Fruit fly (Drosophila melanogaster) whole organism, embryonic: ENCODE data around the gene CG31807.

ENCODE experiments used
- Abd-B ChIP-seq: fragments of 200-800 bp; sonication (Bioruptor generic); optimal IDR thresholded peaks from 2 replicates; lab custom pipeline; 2018; ENCODE audit warnings: missing biosample characterization, mild to moderate bottlenecking, missing genetic modification characterization, moderate library complexity
- Aef1 ChIP-seq: fragments of 200-800 bp; sonication (Bioruptor generic); IDR thresholded peaks from 3 replicates; pipeline ENCODE4 v1.3.6; 2022; ENCODE audit warnings: missing biosample characterization, missing genetic modification characterization
- BtbVII ChIP-seq: fragments of 200-800 bp; sonication (Bioruptor generic); optimal IDR thresholded peaks from 3 replicates; lab custom pipeline; 2017; ENCODE audit warnings: missing biosample characterization, mild to moderate bottlenecking, missing genetic modification characterization
- CG10209 ChIP-seq: fragments of 200-800 bp; sonication (Bioruptor generic); optimal IDR thresholded peaks from 3 replicates; lab custom pipeline; 2017; ENCODE audit warnings: missing biosample characterization, mild to moderate bottlenecking, missing genetic modification characterization, missing genetic modification reagents
- CG10979 ChIP-seq: fragments of 200-800 bp; sonication (Bioruptor generic); optimal IDR thresholded peaks from 2 replicates; lab custom pipeline; 2018; ENCODE audit warnings: missing biosample characterization, mild to moderate bottlenecking, missing genetic modification characterization, moderate library complexity
- CG13775 ChIP-seq: fragments of 200-800 bp; sonication (Bioruptor generic); optimal IDR thresholded peaks from 3 replicates; lab custom pipeline; 2017; ENCODE audit warnings: missing biosample characterization, mild to moderate bottlenecking, missing genetic modification characterization
- CG14014 ChIP-seq: fragments of 200-800 bp; sonication (Bioruptor generic); IDR thresholded peaks from 2 replicates; pipeline ENCODE4 v1.3.6; 2022; ENCODE audit warnings: missing biosample characterization, missing genetic modification characterization
- CG14965 ChIP-seq: fragments of 200-800 bp; sonication (Bioruptor generic); optimal IDR thresholded peaks from 2 replicates; lab custom pipeline; 2016; ENCODE audit warnings: missing biosample characterization, missing genetic modification characterization, borderline replicate concordance
- CG1529 ChIP-seq: fragments of 200-800 bp; sonication (Bioruptor generic); optimal IDR thresholded peaks from 3 replicates; lab custom pipeline; 2018; ENCODE audit warnings: missing biosample characterization, missing genetic modification characterization
- CG16863 ChIP-seq: fragments of 200-800 bp; sonication (Bioruptor generic); optimal IDR thresholded peaks from 3 replicates; lab custom pipeline; 2016; ENCODE audit warnings: missing biosample characterization, missing genetic modification characterization
- CG17359 ChIP-seq: fragments of 200-800 bp; sonication (Bioruptor generic); optimal IDR thresholded peaks from 3 replicates; lab custom pipeline; 2018; ENCODE audit warnings: missing biosample characterization, mild to moderate bottlenecking, missing genetic modification characterization, moderate library complexity
- CG17385 ChIP-seq: fragments of 200-800 bp; sonication (Bioruptor generic); optimal IDR thresholded peaks from 3 replicates; lab custom pipeline; 2018; ENCODE audit warnings: missing biosample characterization, mild to moderate bottlenecking, missing genetic modification characterization
- CG17612 ChIP-seq: fragments of 200-800 bp; sonication (Bioruptor generic); IDR thresholded peaks from 2 replicates; pipeline ENCODE4 v1.3.6; 2022; ENCODE audit warnings: missing biosample characterization, missing genetic modification characterization
- CG17912 ChIP-seq: fragments of 200-800 bp; sonication (Bioruptor generic); optimal IDR thresholded peaks from 2 replicates; lab custom pipeline; 2018; ENCODE audit warnings: missing biosample characterization, mild to moderate bottlenecking, missing genetic modification characterization
- CG1792 ChIP-seq: fragments of 200-800 bp; sonication (Bioruptor generic); optimal IDR thresholded peaks from 2 replicates; lab custom pipeline; 2016; ENCODE audit warnings: missing biosample characterization, missing genetic modification characterization
- CG2202 ChIP-seq: fragments of 200-800 bp; sonication (Bioruptor generic); optimal IDR thresholded peaks from 2 replicates; lab custom pipeline; 2018; ENCODE audit warnings: missing biosample characterization, mild to moderate bottlenecking, missing genetic modification characterization
- CG3065 ChIP-seq: fragments of 200-800 bp; sonication (Bioruptor generic); optimal IDR thresholded peaks from 2 replicates; lab custom pipeline; 2016; ENCODE audit warnings: missing biosample characterization, missing genetic modification characterization
- CG31388 ChIP-seq: fragments of 200-800 bp; sonication (Bioruptor generic); optimal IDR thresholded peaks from 2 replicates; lab custom pipeline; 2016; ENCODE audit warnings: missing biosample characterization, missing genetic modification characterization
- CG31441 ChIP-seq: fragments of 200-800 bp; sonication (Bioruptor generic); IDR thresholded peaks from 2 replicates; pipeline ENCODE4 v1.3.6; 2022; ENCODE audit warnings: missing biosample characterization, missing genetic modification characterization
- CG4730 ChIP-seq: fragments of 200-800 bp; sonication (Bioruptor generic); IDR thresholded peaks from 2 replicates; pipeline ENCODE4 v1.3.6; 2022; ENCODE audit warnings: missing biosample characterization, missing genetic modification characterization
- CG7556 ChIP-seq: fragments of 200-800 bp; sonication (Bioruptor generic); optimal IDR thresholded peaks from 2 replicates; lab custom pipeline; 2017; ENCODE audit warnings: missing biosample characterization, mild to moderate bottlenecking, missing genetic modification characterization
- CG7786 ChIP-seq: fragments of 200-800 bp; sonication (Bioruptor generic); optimal IDR thresholded peaks from 2 replicates; lab custom pipeline; 2016; ENCODE audit warnings: missing biosample characterization, missing genetic modification characterization
- Dek ChIP-seq: fragments of 200-800 bp; sonication (Bioruptor generic); optimal IDR thresholded peaks from 3 replicates; lab custom pipeline; 2019; ENCODE audit warnings: missing biosample characterization, mild to moderate bottlenecking, missing genetic modification characterization, moderate library complexity
- Ets65A ChIP-seq: fragments of 200-800 bp; sonication (Bioruptor generic); peaks from one replicate; lab custom pipeline; 2016; ENCODE audit warnings: missing biosample characterization, missing genetic modification characterization
- Fer3 ChIP-seq: fragments of 200-800 bp; sonication (Bioruptor generic); optimal IDR thresholded peaks from 2 replicates; lab custom pipeline; 2018; ENCODE audit warnings: missing biosample characterization, mild to moderate bottlenecking, missing genetic modification characterization, moderate library complexity
- Hey ChIP-seq: fragments of 200-800 bp; sonication (Bioruptor generic); optimal IDR thresholded peaks from 3 replicates; lab custom pipeline; 2018; ENCODE audit warnings: missing biosample characterization, mild to moderate bottlenecking, missing genetic modification characterization
- Hmr ChIP-seq: fragments of 200-800 bp; sonication (Bioruptor generic); optimal IDR thresholded peaks from 3 replicates; lab custom pipeline; 2017; ENCODE audit warnings: mild to moderate bottlenecking, missing biosample characterization, missing genetic modification reagents, missing genetic modification characterization
- Lhr ChIP-seq: fragments of 200-800 bp; sonication (Bioruptor generic); optimal IDR thresholded peaks from 3 replicates; lab custom pipeline; 2017; ENCODE audit warnings: mild to moderate bottlenecking, missing biosample characterization, missing genetic modification reagents, missing genetic modification characterization
- Lim3 ChIP-seq: fragments of 200-800 bp; sonication (Bioruptor generic); IDR thresholded peaks from 2 replicates; pipeline ENCODE4 v1.3.6; 2022; ENCODE audit warnings: missing biosample characterization, missing genetic modification characterization
- Nf-YB ChIP-seq: fragments of 200-800 bp; sonication (Bioruptor generic); optimal IDR thresholded peaks from 3 replicates; lab custom pipeline; 2019; ENCODE audit warnings: missing biosample characterization, mild to moderate bottlenecking, missing genetic modification characterization, moderate library complexity
- Pdp1 ChIP-seq, 2 experiments: fragments of 200-800 bp; sonication (Bioruptor generic); optimal IDR thresholded peaks; 3 replicates each; lab custom pipeline; 2016; ENCODE audit warnings: missing biosample characterization in 2 of 2, missing genetic modification characterization in 2 of 2, mild to moderate bottlenecking in 1 of 2, moderate library complexity in 1 of 2
- TFAM ChIP-seq: fragments of 200-800 bp; sonication (Bioruptor generic); optimal IDR thresholded peaks from 2 replicates; lab custom pipeline; 2017; ENCODE audit warnings: missing biosample characterization, missing genetic modification characterization, inconsistent platforms
- Usf ChIP-seq: fragments of 200-800 bp; sonication (Bioruptor generic); optimal IDR thresholded peaks from 2 replicates; lab custom pipeline; 2017; ENCODE audit warnings: missing genotype, missing biosample characterization, missing genetic modification characterization
- ash1 ChIP-seq: fragments of 200-800 bp; sonication (Bioruptor generic); optimal IDR thresholded peaks from 2 replicates; lab custom pipeline; 2018; ENCODE audit warnings: missing biosample characterization, mild to moderate bottlenecking, missing genetic modification characterization
- bab2 ChIP-seq: fragments of 200-800 bp; sonication (Bioruptor generic); optimal IDR thresholded peaks from 2 replicates; lab custom pipeline; 2016; ENCODE audit warnings: missing biosample characterization, missing genetic modification characterization
- bowl ChIP-seq: fragments of 200-800 bp; sonication (Bioruptor generic); IDR thresholded peaks from 2 replicates; pipeline ENCODE4 v1.3.6; 2022; ENCODE audit warnings: missing biosample characterization, missing genetic modification characterization
- caup ChIP-seq: fragments of 200-800 bp; sonication (Bioruptor generic); optimal IDR thresholded peaks from 3 replicates; lab custom pipeline; 2017; ENCODE audit warnings: missing biosample characterization, mild to moderate bottlenecking, missing genetic modification characterization, moderate library complexity; ENCODE audit not compliant: severe bottlenecking
- ci ChIP-seq: fragments of 200-800 bp; sonication (Bioruptor generic); IDR thresholded peaks from 3 replicates; pipeline ENCODE4 v1.3.6; 2022; ENCODE audit warnings: missing biosample characterization, missing genetic modification characterization
- corto ChIP-seq: fragments of 200-800 bp; sonication (Bioruptor generic); optimal IDR thresholded peaks from 2 replicates; lab custom pipeline; 2016; ENCODE audit warnings: missing biosample characterization, mild to moderate bottlenecking, missing genetic modification characterization, moderate library complexity
- emc ChIP-seq: fragments of 200-800 bp; sonication (Bioruptor generic); optimal IDR thresholded peaks from 2 replicates; lab custom pipeline; 2016; ENCODE audit warnings: missing biosample characterization, missing genetic modification characterization
- grn ChIP-seq: fragments of 200-800 bp; sonication (Bioruptor generic); optimal IDR thresholded peaks from 3 replicates; lab custom pipeline; 2017; ENCODE audit warnings: missing biosample characterization, missing genetic modification characterization
- ind ChIP-seq: fragments of 200-800 bp; sonication (Bioruptor generic); optimal IDR thresholded peaks from 3 replicates; lab custom pipeline; 2016; ENCODE audit warnings: missing biosample characterization, missing genetic modification characterization
- insv ChIP-seq, 2 experiments: fragments of 200-800 bp; sonication (Bioruptor generic); optimal IDR thresholded peaks; 3 replicates each; lab custom pipeline; 2016 to 2018; ENCODE audit warnings: missing biosample characterization in 2 of 2, missing genetic modification characterization in 2 of 2
- sqz ChIP-seq: fragments of 200-800 bp; sonication (Bioruptor generic); optimal IDR thresholded peaks from 3 replicates; lab custom pipeline; 2018; ENCODE audit warnings: missing biosample characterization, mild to moderate bottlenecking, missing genetic modification characterization
- tin ChIP-seq: fragments of 200-800 bp; sonication (Bioruptor generic); optimal IDR thresholded peaks from 3 replicates; lab custom pipeline; 2016; ENCODE audit warnings: missing biosample characterization, missing genetic modification characterization
- tll ChIP-seq, 2 experiments: fragments of 200-800 bp in 1 of 2; fragments of >200 bp in 1 of 2; sonication (Bioruptor generic) in 1 of 2; optimal IDR thresholded peaks; 2 replicates each; lab custom pipeline; 2017 to 2019; ENCODE audit warnings: missing biosample characterization in 2 of 2, missing genetic modification characterization in 2 of 2, mild to moderate bottlenecking in 1 of 2, moderate library complexity in 1 of 2
- wor ChIP-seq: fragments of 200-800 bp; sonication (Bioruptor generic); IDR thresholded peaks from 2 replicates; pipeline ENCODE4 v1.3.6; 2022; ENCODE audit warnings: missing biosample characterization, missing genetic modification characterization
- zf30C ChIP-seq: fragments of 200-800 bp; sonication (Bioruptor generic); optimal IDR thresholded peaks from 3 replicates; lab custom pipeline; 2018; ENCODE audit warnings: missing biosample characterization, mild to moderate bottlenecking, missing genetic modification characterization

The CG31807 gene

dm6 chr2L:16715841-16716701 lies 32.3 kb upstream of the CG31807 start, which contains the start of the genes Cyt-c-d and CG31808 (continued):
- TF ChIP-seq bowl (peak; percentile 96), ci (peak; percentile 99), CG17385 (GFP tag; lab: Kevin White, UChicago) (peak; percentile 94), bab2 (GFP tag; lab: Kevin White, UChicago) (peak; percentile 92), CG17912 (GFP tag; lab: Kevin White, UChicago) (peak; percentile 75), Usf (peak; percentile 75), CG3065 (GFP tag; lab: Kevin White, UChicago) (peak; percentile 89), CG17359 (peak; percentile 98), CG14014 (GFP tag; lab: Robert Waterston, UW) (peak; percentile 96), wor (GFP tag; lab: Robert Waterston, UW) (peak; percentile 98), ind (GFP tag; lab: Kevin White, UChicago) (peak; percentile 95), Nf-YB (peak; percentile 86), CG31388 (GFP tag; lab: Kevin White, UChicago) (peak; percentile 90), CG4730 (GFP tag; lab: Robert Waterston, UW) (peak; percentile 96), tll (GFP tag; optimal IDR thresholded peaks at IDR 0.05; lab: Kevin White, UChicago) (peak in 1 of 2 experiments; percentile 11), Hmr (GFP tag; lab: Kevin White, UChicago) (peak; percentile 98), CG10209 (GFP tag; lab: Kevin White, UChicago) (peak; percentile 98), TFAM (GFP tag; lab: Kevin White, UChicago) (peak; percentile 83), ash1 (GFP tag; lab: Kevin White, UChicago) (no peak), Lhr (GFP tag; lab: Kevin White, UChicago) (peak; percentile 94), emc (peak; percentile 72), Hey (tag; lab: Kevin White, UChicago) (peak; percentile 72), Dek (tag; lab: Kevin White, UChicago) (peak; percentile 96), Fer3 (tag; lab: Kevin White, UChicago) (peak; percentile 95), zf30C (GFP tag; lab: Kevin White, UChicago) (peak; percentile 93), Ets65A (peak; percentile 98), grn (GFP tag; lab: Kevin White, UChicago) (peak; percentile 76), Lim3 (GFP tag; lab: Robert Waterston, UW) (peak; percentile 87), CG1792 (GFP tag; lab: Kevin White, UChicago) (peak; percentile 90), CG1529 (peak; percentile 98), corto (GFP tag; lab: Kevin White, UChicago) (peak; percentile 89), Pdp1 (GFP tag; optimal IDR thresholded peaks at IDR 0.05; lab: Kevin White, UChicago) (peak; percentile 95 to 98), tin (GFP tag; lab: Kevin White, UChicago) (peak; percentile 95), CG2202 (tag; lab: Kevin White, UChicago) (peak; percentile 96), CG7556 (GFP tag; lab: Kevin White, UChicago) (peak; percentile 99), CG16863 (GFP tag; lab: Kevin White, UChicago) (peak; percentile 94), CG31441 (GFP tag; lab: Robert Waterston, UW) (peak; percentile 95), insv (GFP tag; optimal IDR thresholded peaks at IDR 0.05; lab: Kevin White, UChicago) (peak in 1 of 2 experiments; percentile 59), Abd-B (GFP tag; lab: Kevin White, UChicago) (peak; percentile 95), BtbVII (peak; percentile 95), sqz (GFP tag; lab: Kevin White, UChicago) (peak; percentile 91), Aef1 (GFP tag; lab: Robert Waterston, UW) (peak; percentile 98), CG14965 (GFP tag; lab: Kevin White, UChicago) (peak; percentile 58), CG7786 (GFP tag; lab: Kevin White, UChicago) (peak; percentile 89), caup (GFP tag; lab: Kevin White, UChicago) (peak; percentile 95), CG17612 (GFP tag; lab: Robert Waterston, UW) (peak; percentile 85), CG10979 (tag; lab: Kevin White, UChicago) (peak; percentile 98), CG13775 (GFP tag; lab: Kevin White, UChicago) (peak; percentile 97)
